Worm (Caenorhabditis elegans): ENCODE measurements around the gene F32E10.8.

The F32E10.8 gene

DNA sequence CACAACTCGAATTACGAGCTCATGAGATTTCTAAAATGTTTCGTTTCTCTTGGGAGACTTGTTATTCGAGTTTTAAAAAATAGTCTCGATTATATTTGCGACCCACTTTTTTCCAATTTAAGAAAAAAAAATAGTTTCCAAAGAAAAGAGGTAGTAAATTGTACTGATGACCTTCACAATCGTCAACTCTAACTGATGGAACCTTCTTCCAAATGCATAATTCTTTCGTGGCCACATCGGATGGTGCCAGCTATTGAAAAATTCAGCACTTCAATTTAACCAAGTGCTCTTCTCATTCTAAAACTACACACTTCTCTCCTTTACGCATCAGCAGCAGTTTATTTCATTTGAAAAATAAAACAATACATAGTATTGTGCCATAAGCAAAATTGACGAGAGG lies 23.7 kb upstream of the F32E10.8 start:
- TF ChIP-seq lir-3 (tag; optimal IDR thresholded peaks at IDR 0.05; ENCODE audit: poor library complexity) (no peak), nhr-76 (tag; optimal IDR thresholded peaks at IDR 0.05) (no peak), nhr-84 (tag; optimal IDR thresholded peaks at IDR 0.05) (no peak), mab-9 (GFP tag; IDR thresholded peaks at IDR 0.05) (0 out of 2 replicates have a peak, but pooled peaks have one; percentile 3)

ce11 chrIV:7547843-7548578 lies 19.4 kb upstream of the F32E10.8 start, which contains the start of the genes cdd-2 and oef-1:
Gene cdd-2 (minus strand): TSS chrIV:7547893.
Gene oef-1 (plus strand): TSS chrIV:7548417.
- TF ChIP-seq ceh-8 (GFP tag; optimal IDR thresholded peaks at IDR 0.05) = no peak
- TF ChIP-seq ceh-90 (tag; optimal IDR thresholded peaks at IDR 0.05) = no peak
- no peak for TF ChIP-seq nhr-20 (tag; optimal IDR thresholded peaks at IDR 0.05)
- TF ChIP-seq ceh-63 (GFP tag; optimal IDR thresholded peaks at IDR 0.05) = no peak
- TF ChIP-seq sox-4 (tag; optimal IDR thresholded peaks at IDR 0.05) = no peak
- no peak for TF ChIP-seq vab-15 (tag; optimal IDR thresholded peaks at IDR 0.05)
- TF ChIP-seq unc-98 (GFP tag; IDR thresholded peaks at IDR 0.05) = no peak
- TF ChIP-seq isw-1 (GFP tag; IDR thresholded peaks at IDR 0.05) = no peak
- TF ChIP-seq alr-1 (tag; optimal IDR thresholded peaks at IDR 0.05; ENCODE audit: borderline replicate concordance) = no peak
- TF ChIP-seq nhr-85 (tag) = no peak
- no peak for TF ChIP-seq lin-13 (GFP tag; optimal IDR thresholded peaks at IDR 0.05)
- TF ChIP-seq jun-1 (tag; optimal IDR thresholded peaks at IDR 0.05) = no peak
- no peak for TF ChIP-seq snu-23 (GFP tag; optimal IDR thresholded peaks at IDR 0.05)
- no peak for TF ChIP-seq mab-9 (GFP tag; IDR thresholded peaks at IDR 0.05)

DNA sequence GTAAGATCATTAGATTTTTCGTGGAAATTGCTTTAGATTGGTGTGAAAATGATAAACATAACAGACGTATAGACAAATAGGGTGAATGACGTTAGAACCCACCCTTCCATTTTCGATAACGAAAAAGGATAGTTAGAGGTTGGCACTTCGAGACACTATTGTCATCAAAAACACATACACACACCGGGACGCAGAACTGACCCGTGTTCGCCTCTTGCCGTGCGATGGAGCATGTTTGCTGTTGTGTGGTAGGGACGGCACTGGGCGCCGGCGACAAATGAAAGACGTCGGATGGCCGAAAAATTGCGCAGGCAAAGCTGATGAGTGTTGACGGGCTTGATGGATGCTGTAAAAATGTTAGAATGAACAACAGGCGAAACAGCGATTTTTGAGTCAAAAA lies 17.6 kb upstream of the F32E10.8 start:
- peak in 1 of 3 experiments; percentile 36 for TF ChIP-seq ceh-82 (tag; optimal IDR thresholded peaks at IDR 0.05)
- TF ChIP-seq nhr-71 (tag; optimal IDR thresholded peaks at IDR 0.05) = peak; percentile 0
- peak; percentile 34 for TF ChIP-seq rnt-1 (tag; optimal IDR thresholded peaks at IDR 0.05)
- no peak for TF ChIP-seq sox-4 (tag; optimal IDR thresholded peaks at IDR 0.05)
- TF ChIP-seq dpl-1 (GFP tag; optimal IDR thresholded peaks at IDR 0.05) = peak in 2 of 3 experiments; percentile 25 to 32
- TF ChIP-seq mdl-1 (tag; optimal IDR thresholded peaks at IDR 0.05) = peak in 1 of 2 experiments; percentile 29
- TF ChIP-seq skn-1 (tag; optimal IDR thresholded peaks at IDR 0.05) = peak; percentile 89
- peak; percentile 84 for TF ChIP-seq lin-14 (GFP tag; optimal IDR thresholded peaks at IDR 0.05)
- TF ChIP-seq snu-23 (GFP tag; optimal IDR thresholded peaks at IDR 0.05) = peak; percentile 27
- TF ChIP-seq F16B12.6 (tag; optimal IDR thresholded peaks at IDR 0.05) = peak; percentile 29
- TF ChIP-seq mab-9 (GFP tag; IDR thresholded peaks at IDR 0.05) = no peak
- TF ChIP-seq lin-15B (tag; optimal IDR thresholded peaks at IDR 0.05) = peak; percentile 20
- no peak for TF ChIP-seq C34B4.2 (tag; optimal IDR thresholded peaks at IDR 0.05)
- TF ChIP-seq hpl-2 (GFP tag; optimal IDR thresholded peaks at IDR 0.05) = no peak
- TF ChIP-seq fos-1 (tag; optimal IDR thresholded peaks at IDR 0.05) = no peak
- TF ChIP-seq lin-35 (GFP tag; optimal IDR thresholded peaks at IDR 0.05) = peak; percentile 22 to 53
- TF ChIP-seq lsy-2 (tag; optimal IDR thresholded peaks at IDR 0.05) = peak in 1 of 2 experiments; percentile 31
- no peak for TF ChIP-seq ceh-63 (GFP tag; optimal IDR thresholded peaks at IDR 0.05)
- no peak for TF ChIP-seq ceh-8 (GFP tag; optimal IDR thresholded peaks at IDR 0.05)
- no peak for TF ChIP-seq blmp-1 (tag; optimal IDR thresholded peaks at IDR 0.05)
- TF ChIP-seq C16A3.4 (tag; optimal IDR thresholded peaks at IDR 0.05) = peak; percentile 47
- TF ChIP-seq hlh-4 (tag; optimal IDR thresholded peaks at IDR 0.05) = no peak
- TF ChIP-seq efl-1 (optimal IDR thresholded peaks at IDR 0.05) = peak; percentile 13 to 46
- TF ChIP-seq efl-1 (GFP tag; optimal IDR thresholded peaks at IDR 0.05 in 1 of 2) = peak in 1 of 2 experiments; percentile 45

DNA sequence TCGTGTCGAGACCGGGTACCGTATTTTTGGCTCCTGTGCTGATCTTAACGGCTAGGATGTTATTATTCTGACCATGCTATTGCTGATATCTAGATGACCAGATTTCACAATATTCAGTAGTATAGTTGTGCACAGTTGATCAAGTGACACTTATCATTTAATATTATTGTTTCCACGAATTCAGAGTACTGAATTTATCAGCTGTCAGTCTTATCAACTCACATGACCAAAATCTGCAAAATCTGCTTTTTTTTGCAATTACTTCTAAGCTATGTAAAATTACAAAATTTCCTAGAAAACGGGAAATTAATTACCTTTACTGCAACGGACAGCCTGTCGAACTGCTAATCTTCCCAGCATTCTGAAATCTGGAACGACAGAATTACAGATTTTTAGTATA lies 17.0 kb upstream of the F32E10.8 start, which contains the start of gene pam-1:
Gene pam-1 (minus strand): TSS at position 368 of the 400 bp plus-strand sequence.
- TF ChIP-seq unc-30 (tag; optimal IDR thresholded peaks at IDR 0.05) (no peak), egl-13 (tag; optimal IDR thresholded peaks at IDR 0.05) (no peak), hlh-4 (tag; optimal IDR thresholded peaks at IDR 0.05) (peak; percentile 87), dpl-1 (GFP tag; optimal IDR thresholded peaks at IDR 0.05) (no peak), elt-2 (tag; optimal IDR thresholded peaks at IDR 0.05) (no peak), dsc-1 (tag; optimal IDR thresholded peaks at IDR 0.05) (no peak), nhr-71 (tag; optimal IDR thresholded peaks at IDR 0.05) (peak; percentile 23), unc-130 (tag; optimal IDR thresholded peaks at IDR 0.05) (no peak)

Measured in whole organism, L1 larva.